Fruit fly (Drosophila melanogaster): ENCODE results near the gene spn-D.

Gene spn-D

DNA sequence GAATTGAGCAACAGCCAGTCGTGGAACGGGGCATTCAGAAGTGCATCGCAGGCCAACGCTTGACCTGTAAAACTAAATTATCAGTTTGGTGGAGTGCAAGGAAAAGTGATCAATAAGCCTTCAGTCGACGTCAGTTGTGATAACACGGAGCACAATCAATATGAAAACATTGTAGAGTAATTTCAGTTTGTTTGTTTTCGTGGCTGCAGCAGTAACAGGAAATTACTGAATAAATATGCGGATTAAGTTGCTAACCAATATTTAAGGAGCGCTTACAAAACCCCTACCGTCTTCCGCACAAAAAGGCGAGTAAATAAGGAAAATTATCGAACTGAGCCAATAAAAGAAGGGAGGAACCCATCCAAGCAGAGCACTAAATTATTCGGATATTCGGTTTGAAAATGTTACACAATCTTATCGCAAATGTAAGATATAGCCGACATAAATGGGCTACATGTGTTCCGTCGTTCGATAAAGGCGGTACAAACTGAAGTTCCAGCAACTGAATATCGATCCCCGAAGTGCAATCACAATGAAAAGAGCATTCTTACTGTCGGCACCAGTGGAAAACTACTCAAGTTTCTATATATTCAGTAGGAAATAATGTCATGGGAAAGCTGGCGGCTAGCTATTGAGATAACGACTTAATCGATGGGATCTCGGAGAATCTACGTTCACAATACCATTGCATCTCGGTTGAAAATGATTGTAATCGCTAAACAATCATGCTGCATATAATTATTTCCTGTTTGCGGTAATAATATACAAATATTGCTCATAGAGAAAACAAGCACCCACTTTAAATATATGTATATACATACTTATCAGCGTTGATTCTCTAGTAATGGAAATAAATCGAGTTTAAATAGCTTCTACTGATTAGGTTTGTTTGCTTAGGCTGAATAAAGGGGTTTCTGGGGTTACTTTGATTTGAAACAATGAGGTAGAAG lies 29.5 kb upstream of the spn-D start (continued):
- peak; percentile 86 for TF ChIP-seq gsb-n (tag; optimal IDR thresholded peaks at IDR 0.05)
- peak; percentile 83 for TF ChIP-seq CG3407 (GFP tag; optimal IDR thresholded peaks at IDR 0.05)
- 0 out of 2 replicates have a peak, but pooled peaks have one; percentile 24 for TF ChIP-seq Nf-YA (GFP tag; IDR thresholded peaks at IDR 0.05)
- peak; percentile 88 for TF ChIP-seq CG1233 (GFP tag; optimal IDR thresholded peaks at IDR 0.05)
- peak; percentile 22 for TF ChIP-seq tup (GFP tag; optimal IDR thresholded peaks at IDR 0.05)
- TF ChIP-seq sr (GFP tag; IDR thresholded peaks at IDR 0.05): 0 out of 3 replicates have a peak, but pooled peaks have one; percentile 34
- no peak for TF ChIP-seq Dfd (GFP tag; optimal IDR thresholded peaks at IDR 0.05)
- TF ChIP-seq toy (GFP tag; IDR thresholded peaks at IDR 0.05): no peak
- no peak for TF ChIP-seq CG8478 (optimal IDR thresholded peaks at IDR 0.05)
- TF ChIP-seq ash1 (GFP tag; optimal IDR thresholded peaks at IDR 0.05): no peak
- peak; percentile 35 for TF ChIP-seq grau (tag; optimal IDR thresholded peaks at IDR 0.05)
- TF ChIP-seq CG10979 (tag; optimal IDR thresholded peaks at IDR 0.05): peak; percentile 40
- TF ChIP-seq amos (GFP tag; IDR thresholded peaks at IDR 0.05; ENCODE audit: partially characterized antibody): no peak
- TF ChIP-seq kay (GFP tag; optimal IDR thresholded peaks at IDR 0.05): peak; percentile 28
- no peak for TF ChIP-seq corto (GFP tag; optimal IDR thresholded peaks at IDR 0.05)
- TF ChIP-seq Adf1 (GFP tag; IDR thresholded peaks at IDR 0.05): no peak
- TF ChIP-seq D19B (GFP tag; optimal IDR thresholded peaks at IDR 0.05): no peak
- TF ChIP-seq unc-4 (GFP tag; IDR thresholded peaks at IDR 0.05; ENCODE audit: partially characterized antibody): no peak
- TF ChIP-seq CG9932 (GFP tag; IDR thresholded peaks at IDR 0.05): no peak
- peak; percentile 55 for TF ChIP-seq CG4707 (GFP tag; optimal IDR thresholded peaks at IDR 0.05)
- TF ChIP-seq tio (GFP tag; optimal IDR thresholded peaks at IDR 0.05): peak; percentile 55
- TF ChIP-seq CG17359 (tag; optimal IDR thresholded peaks at IDR 0.05): peak; percentile 74
- TF ChIP-seq CG42726 (GFP tag; IDR thresholded peaks at IDR 0.05; ENCODE audit: partially characterized antibody): no peak
- no peak for TF ChIP-seq CG14667 (GFP tag; IDR thresholded peaks at IDR 0.05)
- no peak for TF ChIP-seq abd-A (tag; optimal IDR thresholded peaks at IDR 0.05)
- TF ChIP-seq CG6791 (GFP tag; IDR thresholded peaks at IDR 0.05; ENCODE audit: partially characterized antibody): no peak
- peak; percentile 25 for TF ChIP-seq her (GFP tag; optimal IDR thresholded peaks at IDR 0.05)
- 0 out of 3 replicates have a peak, but pooled peaks have one; percentile 70 for TF ChIP-seq CG2199 (GFP tag; IDR thresholded peaks at IDR 0.05)
- TF ChIP-seq Ada2b (GFP tag; IDR thresholded peaks at IDR 0.05): peak; percentile 45; the same call in 1 of the 2 replicates
- TF ChIP-seq knrl (GFP tag; IDR thresholded peaks at IDR 0.05; ENCODE audit: partially characterized antibody): no peak
- peak; percentile 82 for TF ChIP-seq CG33213 (GFP tag; optimal IDR thresholded peaks at IDR 0.05)
- peak; percentile 20 for TF ChIP-seq CG3281 (GFP tag; optimal IDR thresholded peaks at IDR 0.05)
- no peak for TF ChIP-seq CkIIα-i1 (GFP tag; IDR thresholded peaks at IDR 0.05)
- TF ChIP-seq repo (GFP tag; optimal IDR thresholded peaks at IDR 0.05): peak; percentile 47
- peak; percentile 80 for TF ChIP-seq CG7987 (GFP tag; optimal IDR thresholded peaks at IDR 0.05)
- no peak for TF ChIP-seq dimm (GFP tag; IDR thresholded peaks at IDR 0.05)
- peak; percentile 63 for TF ChIP-seq CG14965 (GFP tag; optimal IDR thresholded peaks at IDR 0.05; ENCODE audit: borderline replicate concordance)
- TF ChIP-seq unpg (GFP tag; optimal IDR thresholded peaks at IDR 0.05): peak; percentile 67
- TF ChIP-seq Hr78 (GFP tag; optimal IDR thresholded peaks at IDR 0.05): peak in 1 of 2 experiments; percentile 55
- TF ChIP-seq CG31441 (GFP tag; IDR thresholded peaks at IDR 0.05): peak; percentile 56
- TF ChIP-seq CG12391 (tag; optimal IDR thresholded peaks at IDR 0.05): peak; percentile 48
- no peak for TF ChIP-seq NFAT (GFP tag; IDR thresholded peaks at IDR 0.05)
- peak; percentile 65 for TF ChIP-seq CG7556 (GFP tag; optimal IDR thresholded peaks at IDR 0.05)
- peak; percentile 54; the same call in 1 of the 2 replicates for TF ChIP-seq HLH3B (GFP tag; IDR thresholded peaks at IDR 0.05)
- no peak for TF ChIP-seq danr (GFP tag; IDR thresholded peaks at IDR 0.05)
- TF ChIP-seq lilli (GFP tag; optimal IDR thresholded peaks at IDR 0.05): peak; percentile 13
- TF ChIP-seq CG1647 (GFP tag; optimal IDR thresholded peaks at IDR 0.05): peak; percentile 33
- TF ChIP-seq zfh1 (GFP tag; IDR thresholded peaks at IDR 0.05): peak; percentile 84

Measured in whole organism, embryonic.